Worm (Caenorhabditis elegans) whole organism, midembryonic: ENCODE data around the gene T04B8.5.
"Not testable (repeated sequence)": the region's sequence is repeated elsewhere in the genome, so short reads cannot be mapped to it uniquely, and the experiment has no call there.

Experiments used
- T22C8.4 ChIP-seq: fragments of 200-800 bp; sonication (Bioruptor generic); IDR thresholded peaks from 2 replicates; pipeline ENCODE4 v1.3.6; 2022; ENCODE audit warnings: missing genetic modification characterization, missing compliant biosample characterization
- cog-1 ChIP-seq: sonication (generic microtip); optimal IDR thresholded peaks from 2 replicates; lab custom pipeline; 2016; ENCODE audit warnings: missing genetic modification characterization, missing compliant biosample characterization
- flt-1 ChIP-seq: fragments of 200-800 bp; sonication (Bioruptor generic); IDR thresholded peaks from 2 replicates; pipeline ENCODE4 v1.3.6; 2022; ENCODE audit warnings: missing genetic modification characterization, missing compliant biosample characterization
- klf-2 ChIP-seq: fragments of 200-800 bp; sonication (Bioruptor generic); conservative IDR thresholded peaks from 2 replicates; pipeline ENCODE4 v1.3.6; 2022; ENCODE audit warnings: missing genetic modification reagents, missing genetic modification characterization, missing compliant biosample characterization
- med-1 ChIP-seq: sonication (generic microtip); optimal IDR thresholded peaks from 2 replicates; lab custom pipeline; 2017; ENCODE audit warnings: missing genetic modification characterization, mild to moderate bottlenecking, missing compliant biosample characterization, antibody characterized with exemption, missing genetic modification reagents; ENCODE audit not compliant: insufficient read depth
- ref-1 ChIP-seq: fragments of 200-800 bp; sonication (Bioruptor generic); conservative IDR thresholded peaks from 2 replicates; pipeline ENCODE4 v1.3.6; 2022; ENCODE audit warnings: missing genetic modification reagents, missing genetic modification characterization, missing compliant biosample characterization
- tab-1 ChIP-seq: fragments of 200-800 bp; sonication (Bioruptor generic); IDR thresholded peaks from 2 replicates; pipeline ENCODE4 v1.3.6; 2022; ENCODE audit warnings: missing genetic modification characterization, missing compliant biosample characterization
- ztf-23 ChIP-seq: fragments of 200-800 bp; sonication (Bioruptor generic); IDR thresholded peaks from 2 replicates; pipeline ENCODE4 v1.3.6; 2022; ENCODE audit warnings: missing genetic modification reagents, missing genetic modification characterization, missing compliant biosample characterization
- ztf-29 ChIP-seq: fragments of 200-800 bp; sonication (Bioruptor generic); IDR thresholded peaks from 2 replicates; pipeline ENCODE4 v1.3.6; 2022; ENCODE audit warnings: missing genetic modification reagents, missing genetic modification characterization, missing compliant biosample characterization

Gene T04B8.5

DNA sequence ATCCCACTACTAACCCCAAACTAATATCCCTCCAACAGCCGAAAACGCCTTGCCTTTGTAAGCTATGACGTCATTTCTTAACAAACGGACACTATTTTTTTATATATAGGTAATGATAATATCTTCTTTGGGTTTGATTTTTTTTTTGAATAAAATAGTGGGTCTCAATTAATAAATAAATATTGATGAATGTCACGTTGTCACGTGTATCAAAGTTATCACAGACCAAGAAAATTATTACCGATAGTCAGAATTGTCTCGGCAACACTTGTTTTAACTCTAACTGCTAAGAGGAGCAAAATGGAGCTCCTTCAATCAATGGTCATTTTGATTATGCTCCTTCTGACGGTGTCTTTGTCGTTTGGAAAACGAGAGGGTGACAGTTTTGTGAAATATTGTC is 9.6 kb upstream of the T04B8.5 start, which contains the start of gene T04B8.1:
TSS of gene T04B8.1 (plus strand) at position 301 of the 400 bp plus-strand sequence.
- TF ChIP-seq ref-1 (no peak), med-1 (GFP tag; lab: Kevin White, UChicago) (no peak), flt-1 (GFP tag; lab: Robert Waterston, UW) (no peak), cog-1 (tag; lab: Kevin White, UChicago) (no peak), T22C8.4 (GFP tag; lab: Robert Waterston, UW) (no peak), ztf-29 (GFP tag; lab: Robert Waterston, UW) (no peak), tab-1 (GFP tag; lab: Robert Waterston, UW) (no peak), klf-2 (GFP tag; lab: Robert Waterston, UW) (no peak), ztf-23 (GFP tag; lab: Robert Waterston, UW) (no peak)

DNA sequence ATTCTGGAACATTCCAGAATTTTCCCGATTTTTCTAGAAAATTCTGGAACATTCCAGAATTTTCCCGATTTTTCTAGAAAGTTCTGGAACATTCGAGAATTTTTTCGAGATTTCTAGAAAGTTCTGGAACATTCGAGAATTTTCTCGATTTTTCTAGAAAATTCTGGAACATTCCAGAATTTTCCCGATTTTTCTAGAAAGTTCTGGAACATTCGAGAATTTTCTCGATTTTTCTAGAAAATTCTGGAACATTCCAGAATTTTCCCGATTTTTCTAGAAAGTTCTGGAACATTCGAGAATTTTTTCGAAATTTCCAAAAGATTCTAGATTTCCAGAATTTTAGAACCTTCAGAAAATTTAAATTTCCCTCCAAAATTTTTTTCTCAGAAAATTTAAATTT is 8.2 kb upstream of the T04B8.5 start:
- peak; percentile 55; the same call in 1 of the 2 replicates for TF ChIP-seq flt-1 (GFP tag; lab: Robert Waterston, UW)

- TF ChIP-seq klf-2 (GFP tag; lab: Robert Waterston, UW) = 0 out of 2 replicates have a peak, but pooled peaks have one; percentile 22
These were observed 5.1 kb upstream of the T04B8.5 start for ce11 chrII:629454-629853.

- TF ChIP-seq tab-1 (GFP tag; lab: Robert Waterston, UW) = no peak
- TF ChIP-seq med-1 (GFP tag; lab: Kevin White, UChicago) = no peak
- no peak for TF ChIP-seq ztf-23 (GFP tag; lab: Robert Waterston, UW)
- no peak for TF ChIP-seq cog-1 (tag; lab: Kevin White, UChicago)
- no peak for TF ChIP-seq ref-1
- TF ChIP-seq T22C8.4 (GFP tag; lab: Robert Waterston, UW) = no peak
- no peak for TF ChIP-seq ztf-29 (GFP tag; lab: Robert Waterston, UW)
- TF ChIP-seq flt-1 (GFP tag; lab: Robert Waterston, UW) = no peak
- TF ChIP-seq klf-2 (GFP tag; lab: Robert Waterston, UW) = no peak
These were observed 3.6 kb upstream of the T04B8.5 start for ce11 chrII:627913-628312.

DNA sequence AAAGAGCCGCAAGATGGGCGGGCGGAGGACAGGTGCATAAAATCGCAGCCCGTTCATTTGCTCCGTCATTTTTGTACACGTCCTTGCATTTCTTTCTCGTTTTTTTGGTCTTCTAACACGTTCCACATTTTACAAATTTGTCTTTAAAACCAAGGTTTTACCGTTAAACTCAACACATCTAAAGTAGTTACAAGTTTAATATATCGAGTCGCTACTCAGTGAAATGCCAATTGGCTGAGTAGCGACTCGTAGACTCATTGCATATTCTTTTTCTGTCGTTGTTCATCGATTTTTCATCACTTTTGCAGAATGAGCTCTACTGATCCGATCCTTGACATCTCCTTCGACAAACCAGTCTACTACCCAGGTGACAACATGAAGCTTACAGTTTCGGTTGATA is 2.9 kb upstream of the T04B8.5 start, which contains the start of gene arrd-1:
TSS of gene arrd-1 (plus strand) at position 301 of the 400 bp plus-strand sequence.
- TF ChIP-seq klf-2 (GFP tag; lab: Robert Waterston, UW) (no peak), ztf-23 (GFP tag; lab: Robert Waterston, UW) (no peak), flt-1 (GFP tag; lab: Robert Waterston, UW) (no peak), cog-1 (tag; lab: Kevin White, UChicago) (no peak), T22C8.4 (GFP tag; lab: Robert Waterston, UW) (no peak), med-1 (GFP tag; lab: Kevin White, UChicago) (no peak), ref-1 (no peak), ztf-29 (GFP tag; lab: Robert Waterston, UW) (no peak), tab-1 (GFP tag; lab: Robert Waterston, UW) (no peak)

- TF ChIP-seq flt-1 (GFP tag; lab: Robert Waterston, UW) (no peak), ztf-23 (GFP tag; lab: Robert Waterston, UW) (no peak), med-1 (GFP tag; lab: Kevin White, UChicago) (no peak)
These were observed 1.6 kb upstream of the T04B8.5 start for ce11 chrII:625926-626325.

DNA sequence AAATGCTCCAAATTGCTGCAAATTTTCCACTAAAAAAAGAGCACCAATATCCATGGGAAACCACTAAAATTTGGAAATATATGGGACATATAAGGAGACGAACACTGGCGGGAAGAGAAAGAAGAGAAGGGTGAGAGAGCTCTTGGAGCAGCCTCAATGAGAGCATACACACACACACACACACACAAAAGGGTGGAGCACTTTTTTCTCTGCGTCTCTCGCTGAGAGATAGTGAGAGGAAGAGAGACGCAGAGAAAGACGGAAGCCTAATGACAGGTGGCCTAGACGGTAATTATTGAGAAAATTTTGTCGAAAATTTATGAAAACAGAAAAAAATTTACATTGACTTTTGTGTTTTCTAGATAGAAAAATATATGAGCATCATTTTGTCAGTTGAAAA is 1.9 kb downstream of the T04B8.5 start:
- peak; percentile 37; the same call in 1 of the 2 replicates for TF ChIP-seq ztf-29 (GFP tag; lab: Robert Waterston, UW)
- 0 out of 2 replicates have a peak, but pooled peaks have one; percentile 12 for TF ChIP-seq flt-1 (GFP tag; lab: Robert Waterston, UW)
- no peak for TF ChIP-seq klf-2 (GFP tag; lab: Robert Waterston, UW)

DNA sequence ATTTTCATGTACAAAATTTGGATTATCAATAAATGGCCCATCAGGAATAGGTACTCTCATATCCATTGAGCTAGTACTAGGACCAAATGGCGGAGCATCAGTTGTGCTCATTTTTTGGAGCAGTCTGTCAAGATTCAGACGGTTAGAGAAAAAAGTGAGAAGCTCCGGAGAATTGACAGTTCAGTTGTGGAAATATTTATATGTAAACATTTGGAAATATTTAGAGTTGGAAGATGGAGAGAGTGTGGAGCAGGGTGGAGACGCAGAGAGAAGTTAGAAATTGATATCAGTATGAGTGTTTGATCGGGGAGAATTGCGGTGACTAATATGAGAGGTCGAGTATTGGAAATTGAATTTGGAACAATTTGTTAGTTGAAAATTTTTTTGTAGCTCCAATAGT is 3.2 kb downstream of the T04B8.5 start:
- TF ChIP-seq T22C8.4 (GFP tag; lab: Robert Waterston, UW) = no peak
- no peak for TF ChIP-seq ztf-23 (GFP tag; lab: Robert Waterston, UW)
- no peak for TF ChIP-seq tab-1 (GFP tag; lab: Robert Waterston, UW)

DNA sequence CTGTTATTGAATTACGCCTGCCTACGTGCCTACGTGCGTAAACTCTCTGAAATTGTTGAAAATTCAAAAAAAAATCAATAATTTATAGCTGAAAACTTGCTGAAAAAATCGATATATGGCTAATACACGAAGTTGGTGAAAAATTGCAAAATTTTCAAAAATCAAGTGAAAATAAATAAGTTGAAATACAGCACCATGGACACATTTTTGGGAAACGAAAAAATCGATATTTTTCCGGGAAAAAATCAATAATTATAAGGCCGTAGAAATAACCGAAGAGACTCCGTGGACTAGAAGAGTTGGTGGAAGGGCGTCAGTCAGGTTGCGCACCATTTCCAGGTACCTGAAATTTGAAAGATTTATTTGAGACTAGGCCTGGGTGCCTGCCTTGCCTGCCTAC is 9.6 kb downstream of the T04B8.5 start:
- TF ChIP-seq flt-1 (GFP tag; lab: Robert Waterston, UW) = no peak
- TF ChIP-seq ztf-29 (GFP tag; lab: Robert Waterston, UW) = no peak
- no peak for TF ChIP-seq cog-1 (tag; lab: Kevin White, UChicago)
- no peak for TF ChIP-seq klf-2 (GFP tag; lab: Robert Waterston, UW)
- TF ChIP-seq T22C8.4 (GFP tag; lab: Robert Waterston, UW) = peak; percentile 77

- TF ChIP-seq cog-1 (tag; lab: Kevin White, UChicago); klf-2 (GFP tag; lab: Robert Waterston, UW); T22C8.4 (GFP tag; lab: Robert Waterston, UW): not testable (repeated sequence)
These were observed 12.0 kb downstream of the T04B8.5 start, which contains the start of gene clec-118 for ce11 chrII:612361-612760. Gene clec-118 (minus strand): TSS chrII:612461.

DNA sequence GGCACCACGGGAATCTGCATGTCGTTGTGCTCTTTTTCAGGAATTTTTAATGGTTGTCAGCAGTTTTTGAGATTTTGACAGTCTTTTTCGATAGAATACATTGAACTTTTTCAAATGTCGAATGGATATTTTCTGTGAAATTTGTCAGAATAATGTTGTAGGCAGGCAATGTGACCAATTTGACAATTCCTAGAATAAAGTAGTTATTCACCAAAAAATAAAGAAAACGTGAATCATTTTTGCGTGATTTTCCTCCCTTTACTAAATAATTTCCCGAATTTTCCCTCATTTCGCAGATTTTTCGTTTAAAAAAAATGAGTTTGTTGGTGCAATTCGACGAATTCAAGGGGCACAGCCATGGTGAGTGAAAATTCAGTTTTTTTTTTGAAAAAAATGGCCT is 15.6 kb downstream of the T04B8.5 start, which contains the start of gene W04H10.1:
TSS of gene W04H10.1 (plus strand) at position 301 of the 400 bp plus-strand sequence.
- TF ChIP-seq cog-1 (tag; lab: Kevin White, UChicago) (no peak), ztf-23 (GFP tag; lab: Robert Waterston, UW) (no peak), tab-1 (GFP tag; lab: Robert Waterston, UW) (no peak), med-1 (GFP tag; lab: Kevin White, UChicago) (no peak), ref-1 (no peak), ztf-29 (GFP tag; lab: Robert Waterston, UW) (no peak), T22C8.4 (GFP tag; lab: Robert Waterston, UW) (no peak), klf-2 (GFP tag; lab: Robert Waterston, UW) (no peak), flt-1 (GFP tag; lab: Robert Waterston, UW) (no peak)
